Worm (Caenorhabditis elegans): ENCODE results near the gene klp-4.
A peak's percentile ranks its signal among the peaks of the same experiment; 100 is the strongest.

ce11 chrX:3127626-3128142 is 50.8 kb downstream of the klp-4 start:
- TF ChIP-seq unc-62 (GFP tag; optimal IDR thresholded peaks at IDR 0.05) (peak; percentile 91), blmp-1 (tag; optimal IDR thresholded peaks at IDR 0.05) (peak; percentile 86), M03D4.4 (tag; optimal IDR thresholded peaks at IDR 0.05) (peak; percentile 78), pha-4 (tag; optimal IDR thresholded peaks at IDR 0.05) (peak; percentile 94)
